Worm (Caenorhabditis elegans) whole organism, mixed stage, embryonic: ENCODE measurements around the gene lec-4.

ENCODE experiments used
- M03D4.4 ChIP-seq: sonication (generic microtip); optimal IDR thresholded peaks from 2 replicates; lab custom pipeline; 2017; ENCODE audit warnings: mild to moderate bottlenecking, missing genetic modification characterization, missing compliant biosample characterization
- bed-3 ChIP-seq: fragments of 200-800 bp; sonication (Bioruptor generic); optimal IDR thresholded peaks from 3 replicates; lab custom pipeline; 2018; ENCODE audit warnings: mild to moderate bottlenecking, missing genetic modification characterization, moderate library complexity, missing compliant biosample characterization
- blmp-1 ChIP-seq: fragments of 150-350 bp; optimal IDR thresholded peaks from 2 replicates; lab custom pipeline; 2014; ENCODE audit warnings: missing biosample characterization, missing genetic modification characterization
- ceh-39 ChIP-seq: fragments of 150-350 bp; optimal IDR thresholded peaks from 2 replicates; lab custom pipeline; 2014; ENCODE audit warnings: missing biosample characterization, missing genetic modification characterization
- ceh-43 ChIP-seq: fragments of 200-800 bp; sonication (Bioruptor generic); optimal IDR thresholded peaks from 2 replicates; lab custom pipeline; 2018; ENCODE audit warnings: mild to moderate bottlenecking, missing genetic modification characterization, moderate library complexity, missing compliant biosample characterization
- ceh-83 ChIP-seq: fragments of 200-800 bp; sonication (Bioruptor generic); optimal IDR thresholded peaks from 2 replicates; lab custom pipeline; 2018; ENCODE audit warnings: mild to moderate bottlenecking, missing genetic modification characterization, missing compliant biosample characterization
- cnd-1 ChIP-seq: fragments of 200-800 bp; sonication (Bioruptor generic); optimal IDR thresholded peaks from 2 replicates; lab custom pipeline; 2018; ENCODE audit warnings: mild to moderate bottlenecking, missing genetic modification characterization, missing compliant biosample characterization
- drap-1 ChIP-seq: fragments of 200-800 bp; sonication (Bioruptor generic); optimal IDR thresholded peaks from 3 replicates; lab custom pipeline; 2018; ENCODE audit warnings: mild to moderate bottlenecking, missing genetic modification characterization, missing compliant biosample characterization
- elt-1 ChIP-seq: sonication (generic microtip); optimal IDR thresholded peaks from 2 replicates; lab custom pipeline; 2017; ENCODE audit warnings: missing genetic modification characterization, mild to moderate bottlenecking, missing compliant biosample characterization, antibody characterized with exemption, moderate library complexity, borderline replicate concordance; ENCODE audit not compliant: insufficient read depth
- elt-3 ChIP-seq: fragments of 150-350 bp; optimal IDR thresholded peaks from 2 replicates; lab custom pipeline; 2014; ENCODE audit warnings: missing biosample characterization, missing genetic modification characterization
- flh-1 ChIP-seq: fragments of 200-800 bp; sonication (Bioruptor generic); optimal IDR thresholded peaks from 2 replicates; lab custom pipeline; 2018; ENCODE audit warnings: mild to moderate bottlenecking, missing genetic modification characterization, moderate library complexity, missing compliant biosample characterization
- ham-2 ChIP-seq: fragments of 200-800 bp; sonication (Bioruptor generic); optimal IDR thresholded peaks from 2 replicates; lab custom pipeline; 2018; ENCODE audit warnings: mild to moderate bottlenecking, missing genetic modification characterization, missing compliant biosample characterization
- hlh-1 ChIP-seq: fragments of 150-350 bp; optimal IDR thresholded peaks from 2 replicates; lab custom pipeline; 2014; ENCODE audit warnings: missing biosample characterization, missing genetic modification reagents, missing genetic modification characterization
- lin-13 ChIP-seq: fragments of 150-350 bp; optimal IDR thresholded peaks from 2 replicates; lab custom pipeline; 2014; ENCODE audit warnings: missing biosample characterization, missing genetic modification characterization
- lin-32 ChIP-seq: fragments of 200-800 bp; sonication (Bioruptor generic); optimal IDR thresholded peaks from 2 replicates; lab custom pipeline; 2018; ENCODE audit warnings: mild to moderate bottlenecking, missing genetic modification characterization, missing compliant biosample characterization
- lsy-2 ChIP-seq: fragments of 150-350 bp; optimal IDR thresholded peaks from 2 replicates; lab custom pipeline; 2014; ENCODE audit warnings: missing biosample characterization, missing genetic modification characterization
- mab-5 ChIP-seq: fragments of 150-350 bp; optimal IDR thresholded peaks from 2 replicates; lab custom pipeline; 2014; ENCODE audit warnings: missing biosample characterization, missing genetic modification characterization
- mep-1 ChIP-seq: fragments of 150-350 bp; optimal IDR thresholded peaks from 2 replicates; lab custom pipeline; 2017; ENCODE audit warnings: missing biosample characterization, missing genetic modification reagents, missing genetic modification characterization, inconsistent platforms
- nhr-12 ChIP-seq: fragments of 150-350 bp; optimal IDR thresholded peaks from 2 replicates; lab custom pipeline; 2014; ENCODE audit warnings: missing biosample characterization, missing genetic modification characterization
- nhr-2 ChIP-seq: fragments of 150-350 bp; optimal IDR thresholded peaks from 2 replicates; lab custom pipeline; 2014; ENCODE audit warnings: missing biosample characterization, missing genetic modification characterization
- nhr-237 ChIP-seq: fragments of 150-350 bp; optimal IDR thresholded peaks from 2 replicates; lab custom pipeline; 2014; ENCODE audit warnings: missing biosample characterization, missing genetic modification characterization
- nhr-28 ChIP-seq: fragments of 150-350 bp; optimal IDR thresholded peaks from 2 replicates; lab custom pipeline; 2014; ENCODE audit warnings: missing biosample characterization, missing genetic modification characterization
- nhr-76 ChIP-seq: sonication (generic microtip); optimal IDR thresholded peaks from 2 replicates; lab custom pipeline; 2017; ENCODE audit warnings: missing biosample characterization, missing genetic modification characterization
- pha-4 ChIP-seq: fragments of 150-350 bp; optimal IDR thresholded peaks from 2 replicates; lab custom pipeline; 2018; ENCODE audit warnings: missing biosample characterization, missing genetic modification reagents, missing genetic modification characterization
- sem-2 ChIP-seq: fragments of 200-800 bp; sonication (Bioruptor generic); optimal IDR thresholded peaks from 2 replicates; lab custom pipeline; 2018; ENCODE audit warnings: mild to moderate bottlenecking, missing genetic modification characterization, missing compliant biosample characterization
- tbx-8 ChIP-seq: fragments of 200-800 bp; sonication (Bioruptor generic); optimal IDR thresholded peaks from 2 replicates; lab custom pipeline; 2018; ENCODE audit warnings: mild to moderate bottlenecking, missing genetic modification characterization, moderate library complexity, missing compliant biosample characterization
- unc-120 ChIP-seq: sonication (generic microtip); optimal IDR thresholded peaks from 2 replicates; lab custom pipeline; 2017; ENCODE audit warnings: missing genetic modification characterization, missing compliant biosample characterization; ENCODE audit not compliant: poor library complexity, severe bottlenecking
- unc-39 ChIP-seq: fragments of 150-350 bp; optimal IDR thresholded peaks from 2 replicates; lab custom pipeline; 2014; ENCODE audit warnings: missing biosample characterization, missing genetic modification characterization
- unc-62 ChIP-seq: fragments of 150-350 bp; optimal IDR thresholded peaks from 2 replicates; lab custom pipeline; 2014; ENCODE audit warnings: missing biosample characterization, missing genetic modification reagents, missing genetic modification characterization
- zip-8 ChIP-seq: fragments of 150-350 bp; optimal IDR thresholded peaks from 2 replicates; lab custom pipeline; 2014; ENCODE audit warnings: missing biosample characterization, missing genetic modification characterization
- ztf-11 ChIP-seq: fragments of 150-350 bp; optimal IDR thresholded peaks from 2 replicates; lab custom pipeline; 2014; ENCODE audit warnings: missing biosample characterization, missing genetic modification characterization

lec-4 gene

ce11 chrIII:3814421-3814820 lies 41.3 kb upstream of the lec-4 start:
- no peak for TF ChIP-seq elt-3 (tag; lab: Kevin White, UChicago)
- no peak for TF ChIP-seq drap-1 (GFP tag; lab: Kevin White, UChicago)
- no peak for TF ChIP-seq mab-5
- no peak for TF ChIP-seq ceh-83 (GFP tag; lab: Kevin White, UChicago)
- TF ChIP-seq zip-8, result no peak
- TF ChIP-seq unc-39 (tag; lab: Kevin White, UChicago), result no peak
- no peak for TF ChIP-seq ham-2 (GFP tag; lab: Kevin White, UChicago)

ce11 chrIII:3812369-3812993 lies 39.4 kb upstream of the lec-4 start:
- TF ChIP-seq nhr-12 (tag; lab: Kevin White, UChicago), result no peak
- no peak for TF ChIP-seq ztf-11 (tag; lab: Kevin White, UChicago)
- TF ChIP-seq lin-32, result no peak
- no peak for TF ChIP-seq unc-62
- no peak for TF ChIP-seq ceh-39 (tag; lab: Kevin White, UChicago)
- no peak for TF ChIP-seq lsy-2 (tag; lab: Kevin White, UChicago)
- no peak for TF ChIP-seq cnd-1
- no peak for TF ChIP-seq nhr-2 (tag; lab: Kevin White, UChicago)
- no peak for TF ChIP-seq bed-3
- TF ChIP-seq unc-120 (tag; lab: Kevin White, UChicago), result no peak
- TF ChIP-seq M03D4.4 (tag; lab: Kevin White, UChicago), result no peak
- no peak for TF ChIP-seq lin-13 (tag; lab: Kevin White, UChicago)
- TF ChIP-seq nhr-76 (tag; lab: Kevin White, UChicago), result no peak

ce11 chrIII:3811375-3811924 lies 38.3 kb upstream of the lec-4 start:
- no peak for TF ChIP-seq ceh-43 (GFP tag; lab: Kevin White, UChicago)
- TF ChIP-seq nhr-28 (tag; lab: Kevin White, UChicago), result no peak
- TF ChIP-seq lin-32, result no peak
- TF ChIP-seq lsy-2 (tag; lab: Kevin White, UChicago), result no peak
- TF ChIP-seq tbx-8, result no peak
- TF ChIP-seq blmp-1, result no peak
- no peak for TF ChIP-seq M03D4.4 (tag; lab: Kevin White, UChicago)
- TF ChIP-seq drap-1 (GFP tag; lab: Kevin White, UChicago), result no peak
- TF ChIP-seq ceh-39 (tag; lab: Kevin White, UChicago), result no peak
- TF ChIP-seq pha-4 (tag; lab: Kevin White, UChicago), result no peak
- TF ChIP-seq ham-2 (GFP tag; lab: Kevin White, UChicago), result no peak
- TF ChIP-seq ztf-11 (tag; lab: Kevin White, UChicago), result no peak
- TF ChIP-seq unc-39 (tag; lab: Kevin White, UChicago), result no peak
- TF ChIP-seq flh-1 (GFP tag; lab: Kevin White, UChicago), result no peak
- no peak for TF ChIP-seq cnd-1
- no peak for TF ChIP-seq sem-2 (GFP tag; lab: Kevin White, UChicago)

- TF ChIP-seq nhr-12 (tag; lab: Kevin White, UChicago) (no peak), blmp-1 (no peak), mep-1 (tag; lab: Kevin White, UChicago) (no peak), lin-13 (tag; lab: Kevin White, UChicago) (no peak), nhr-237 (tag; lab: Kevin White, UChicago) (no peak), nhr-28 (tag; lab: Kevin White, UChicago) (no peak), pha-4 (tag; lab: Kevin White, UChicago) (no peak), M03D4.4 (tag; lab: Kevin White, UChicago) (no peak), nhr-2 (tag; lab: Kevin White, UChicago) (no peak), zip-8 (no peak), mab-5 (no peak), bed-3 (no peak), hlh-1 (tag; lab: Kevin White, UChicago) (no peak), nhr-76 (tag; lab: Kevin White, UChicago) (no peak), unc-39 (tag; lab: Kevin White, UChicago) (no peak), unc-120 (tag; lab: Kevin White, UChicago) (no peak), elt-1 (tag; lab: Kevin White, UChicago) (no peak), lin-32 (no peak)
Observed at ce11 chrIII:3809008-3809407, 35.9 kb upstream of the lec-4 start, which contains the start of gene toh-1. Gene toh-1, minus strand, starts transcription at chrIII:3809030.
